Worm (Caenorhabditis elegans): Measurements from ENCODE around the gene C32B5.6.
"Not testable (repeated sequence)": the region's sequence is repeated elsewhere in the genome, so short reads cannot be mapped to it uniquely, and the experiment has no call there.

Gene C32B5.6

DNA sequence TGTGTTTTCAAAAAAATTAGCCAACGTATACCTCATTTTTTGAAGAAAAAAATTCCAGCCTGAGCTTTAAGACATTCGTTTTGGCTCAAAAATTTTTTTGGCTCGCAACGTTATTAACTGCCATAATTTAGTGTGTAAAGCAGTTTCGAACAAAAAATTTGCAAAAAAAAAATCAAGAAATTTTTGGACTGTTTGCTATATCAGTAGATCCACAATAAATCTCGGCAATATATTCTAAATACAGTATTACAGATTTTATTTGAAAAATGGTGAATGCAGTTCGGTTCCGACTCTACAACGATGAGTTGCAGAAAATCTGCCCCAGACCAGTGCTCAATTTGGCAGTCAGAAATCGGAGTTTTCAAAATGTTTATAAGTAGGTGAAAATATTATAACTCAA is at the start of gene C32B5.6:
TSS of gene C32B5.6 (plus strand) at position 301 of the 400 bp plus-strand sequence.
- not testable (repeated sequence) for TF ChIP-seq hlh-17 (GFP tag; optimal IDR thresholded peaks at IDR 0.05; ENCODE audit: borderline replicate concordance); skn-1 (tag; optimal IDR thresholded peaks at IDR 0.05); dsc-1 (tag; optimal IDR thresholded peaks at IDR 0.05)

DNA sequence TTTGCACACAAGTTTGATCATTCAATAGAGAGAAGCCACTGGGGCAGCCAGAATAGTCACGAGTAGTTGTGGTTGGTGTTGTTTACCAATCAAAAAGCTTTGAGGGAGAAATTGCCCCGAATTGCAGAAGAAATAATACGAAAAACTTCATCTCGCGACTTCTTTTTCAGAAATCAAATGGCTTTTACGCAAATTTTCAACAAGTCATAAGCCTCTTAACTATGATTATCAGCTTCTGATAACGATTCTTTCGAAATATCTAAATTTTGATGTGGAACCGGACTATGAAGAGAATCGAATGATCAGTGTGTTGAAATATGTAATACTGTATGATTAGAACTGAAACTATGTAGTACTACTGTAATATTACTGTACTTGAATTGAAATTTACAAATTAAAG is 47.9 kb upstream of the C32B5.6 start:
- TF ChIP-seq nhr-84 (tag; optimal IDR thresholded peaks at IDR 0.05) (no peak), ceh-90 (tag; optimal IDR thresholded peaks at IDR 0.05) (no peak), lin-39 (tag; optimal IDR thresholded peaks at IDR 0.05) (no peak), snu-23 (GFP tag; optimal IDR thresholded peaks at IDR 0.05) (no peak), hpl-2 (GFP tag; optimal IDR thresholded peaks at IDR 0.05) (no peak), fkh-10 (GFP tag; optimal IDR thresholded peaks at IDR 0.05) (no peak), ceh-8 (GFP tag; optimal IDR thresholded peaks at IDR 0.05) (no peak), efl-1 (optimal IDR thresholded peaks at IDR 0.05) (no peak), efl-1 (GFP tag; optimal IDR thresholded peaks at IDR 0.05 in 1 of 2) (peak in 1 of 2 experiments; percentile 52), pqm-1 (tag; optimal IDR thresholded peaks at IDR 0.05) (no peak), isw-1 (GFP tag; IDR thresholded peaks at IDR 0.05) (no peak), elt-2 (tag; optimal IDR thresholded peaks at IDR 0.05) (peak; percentile 64)

DNA sequence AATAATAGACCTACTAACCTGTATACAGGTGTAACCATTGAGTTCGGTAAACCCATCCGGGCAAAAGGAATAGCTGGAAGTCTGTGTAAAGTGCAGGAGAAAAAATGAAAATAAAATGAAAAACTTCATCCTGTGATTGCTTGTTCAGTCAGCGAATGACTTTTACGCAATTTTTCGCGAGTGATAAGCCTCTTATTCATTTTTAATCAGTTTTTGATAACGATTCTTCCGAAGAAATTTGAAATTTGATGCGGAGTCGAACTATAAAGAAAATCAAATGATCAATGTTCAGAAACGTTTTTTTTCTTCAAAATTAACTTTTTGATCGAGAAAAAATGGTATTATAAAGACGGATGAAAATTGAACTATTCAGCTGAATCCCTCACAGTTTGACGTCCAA is 45.4 kb upstream of the C32B5.6 start:
- TF ChIP-seq jun-1 (tag; optimal IDR thresholded peaks at IDR 0.05) = peak; percentile 13
- no peak for TF ChIP-seq mdl-1 (tag; optimal IDR thresholded peaks at IDR 0.05)
- no peak for TF ChIP-seq lir-3 (tag; optimal IDR thresholded peaks at IDR 0.05; ENCODE audit: poor library complexity)
- TF ChIP-seq elt-2 (tag; optimal IDR thresholded peaks at IDR 0.05) = peak; percentile 94

DNA sequence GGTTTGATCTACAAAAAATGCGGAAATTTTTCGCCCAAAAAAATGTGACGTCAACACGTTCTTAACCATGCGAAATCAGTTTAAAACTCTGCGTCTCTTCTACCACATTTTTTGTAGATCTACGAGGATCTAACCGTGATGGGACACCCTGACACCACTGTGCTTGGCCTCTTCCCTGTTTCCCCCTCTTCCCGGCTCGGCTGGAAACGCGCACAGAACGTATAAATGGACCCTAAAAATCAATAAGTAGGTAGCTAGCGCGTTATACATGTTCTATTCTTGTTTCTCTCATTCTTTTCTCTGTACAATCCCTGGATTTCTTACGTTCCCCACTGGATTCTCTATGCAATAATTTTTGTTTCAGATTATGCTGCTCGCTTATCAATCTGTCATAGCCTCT is 44.7 kb upstream of the C32B5.6 start, which contains the start of gene fbxc-28:
TSS of gene fbxc-28 (plus strand) at position 301 of the 400 bp plus-strand sequence.
- no peak for TF ChIP-seq nhr-85 (tag)
- TF ChIP-seq efl-1 (optimal IDR thresholded peaks at IDR 0.05) = no peak
- peak in 1 of 2 experiments; percentile 17 for TF ChIP-seq efl-1 (GFP tag; optimal IDR thresholded peaks at IDR 0.05 in 1 of 2)

DNA sequence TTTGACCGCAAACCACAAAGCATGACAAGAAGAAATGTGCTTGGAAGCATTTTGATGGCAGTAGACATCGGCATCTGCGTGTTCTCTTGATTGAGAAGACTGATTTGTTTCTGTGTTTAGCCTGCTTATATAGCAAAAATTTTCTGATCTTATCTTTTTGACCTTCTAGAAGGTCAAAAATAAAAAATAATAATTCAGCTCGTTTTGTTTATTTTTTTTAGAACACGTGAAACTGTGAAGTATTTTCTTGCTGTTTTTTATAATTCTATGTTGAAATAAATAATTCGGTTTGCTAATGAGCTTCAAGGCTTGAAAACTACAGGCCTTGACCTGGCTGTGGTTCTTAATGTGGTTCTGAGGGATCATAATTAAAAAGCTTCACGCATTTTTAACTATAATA is 40.9 kb upstream of the C32B5.6 start, which contains the start of gene R07C3.13:
TSS of gene R07C3.13 (minus strand) at position 101 of the 400 bp plus-strand sequence.
- TF ChIP-seq ztf-11 (tag; optimal IDR thresholded peaks at IDR 0.05) = no peak
- TF ChIP-seq rnt-1 (tag; optimal IDR thresholded peaks at IDR 0.05) = no peak
- TF ChIP-seq efl-1 (optimal IDR thresholded peaks at IDR 0.05) = no peak
- peak in 1 of 2 experiments; percentile 15 for TF ChIP-seq efl-1 (GFP tag; optimal IDR thresholded peaks at IDR 0.05 in 1 of 2)

DNA sequence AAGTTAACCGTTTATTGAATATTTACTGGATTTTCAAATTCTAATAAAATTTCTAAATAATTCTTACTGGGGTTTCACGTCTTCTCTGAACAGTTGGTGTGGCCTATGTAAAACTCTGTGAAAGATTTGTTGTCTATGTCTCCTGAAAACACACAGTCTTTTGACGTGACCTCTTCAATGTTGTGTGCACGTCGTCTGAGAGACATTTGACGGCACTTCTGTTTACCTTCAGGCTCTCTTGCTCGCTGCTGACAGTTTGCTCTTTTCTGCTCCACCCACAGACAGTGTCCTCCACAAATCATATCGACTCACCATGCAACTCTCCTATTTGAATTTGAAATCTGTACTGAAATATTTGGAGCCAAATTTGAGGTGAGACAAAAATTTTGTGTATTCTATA is 37.3 kb upstream of the C32B5.6 start, which contains the start of gene fbxc-34:
TSS of gene fbxc-34 (plus strand) at position 301 of the 400 bp plus-strand sequence.
- TF ChIP-seq blmp-1 (tag; optimal IDR thresholded peaks at IDR 0.05); ceh-63 (GFP tag; optimal IDR thresholded peaks at IDR 0.05); Y116A8C.19 (tag; optimal IDR thresholded peaks at IDR 0.05; ENCODE audit: borderline replicate concordance): not testable (repeated sequence)

DNA sequence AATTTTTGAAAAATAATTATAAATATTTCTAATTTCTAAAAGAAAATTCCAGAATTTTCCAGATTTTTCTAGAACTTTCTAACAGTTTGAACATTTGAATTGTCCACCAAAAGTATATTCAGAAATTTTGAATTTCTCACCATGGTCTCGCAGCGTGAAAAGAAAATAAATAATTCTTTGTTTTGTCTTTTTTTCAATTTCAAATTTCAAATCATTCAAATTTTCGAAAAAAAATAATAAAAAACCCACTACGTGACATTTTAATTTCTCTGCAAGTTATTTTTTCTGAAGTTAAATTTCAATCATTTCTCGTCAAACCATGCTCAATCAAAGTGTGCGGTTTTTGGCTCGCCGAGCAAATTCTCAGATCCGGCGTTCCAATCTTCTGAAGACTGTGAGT is 35.5 kb upstream of the C32B5.6 start, which contains the start of gene acs-15:
TSS of gene acs-15 (plus strand) at position 301 of the 400 bp plus-strand sequence.
- TF ChIP-seq fkh-4 (tag; optimal IDR thresholded peaks at IDR 0.05; ENCODE audit: borderline replicate concordance) (no peak), efl-1 (optimal IDR thresholded peaks at IDR 0.05) (no peak), efl-1 (GFP tag; optimal IDR thresholded peaks at IDR 0.05 in 1 of 2) (peak in 1 of 2 experiments; percentile 6)

DNA sequence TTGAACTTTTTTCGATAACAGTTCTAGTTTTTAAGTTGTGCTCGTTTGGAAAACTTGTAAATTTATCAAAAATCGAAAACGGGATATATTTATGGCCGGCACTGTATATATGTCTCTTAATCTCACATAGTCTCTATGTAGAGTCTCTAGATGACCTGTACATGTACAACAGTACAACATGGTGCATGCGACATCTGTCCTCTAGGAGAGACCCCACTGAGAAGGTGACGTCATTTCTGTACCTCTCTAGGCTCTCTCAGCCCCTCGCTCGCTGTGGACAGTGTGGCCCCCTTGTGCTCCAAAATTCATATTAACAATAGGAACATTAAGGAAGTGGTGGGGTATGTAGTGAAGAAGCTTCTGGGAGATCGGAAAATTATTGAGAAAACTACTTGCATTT is 30.9 kb upstream of the C32B5.6 start:
- no peak for TF ChIP-seq fos-1 (tag; optimal IDR thresholded peaks at IDR 0.05)
- TF ChIP-seq tlp-1 (tag; optimal IDR thresholded peaks at IDR 0.05) = no peak
- TF ChIP-seq nhr-237 (tag; optimal IDR thresholded peaks at IDR 0.05) = no peak
- TF ChIP-seq nhr-19 (GFP tag; conservative IDR thresholded peaks at IDR 0.05) = no peak
- TF ChIP-seq fkh-4 (tag; optimal IDR thresholded peaks at IDR 0.05; ENCODE audit: borderline replicate concordance) = no peak
- TF ChIP-seq aly-2 (tag; optimal IDR thresholded peaks at IDR 0.05) = no peak
